Worm (Caenorhabditis elegans) whole organism, L1 larva: ENCODE measurements around the gene F58B4.2.

ENCODE experiments used
- C16A3.4 ChIP-seq: fragments of 150-350 bp; optimal IDR thresholded peaks from 2 replicates; lab custom pipeline; 2014; ENCODE audit warnings: missing biosample characterization, missing genetic modification characterization
- ama-1 ChIP-seq: fragments of 150-350 bp; optimal IDR thresholded peaks from 2 replicates; lab custom pipeline; 2014
- ceh-8 ChIP-seq: fragments of 200-800 bp; sonication (Bioruptor generic); optimal IDR thresholded peaks from 2 replicates; lab custom pipeline; 2018; ENCODE audit warnings: mild to moderate bottlenecking, missing genetic modification characterization, moderate library complexity, missing compliant biosample characterization
- dpl-1 ChIP-seq, 3 experiments: fragments of 150-350 bp in 2 of 3; sonication (generic microtip) in 1 of 3; optimal IDR thresholded peaks; 2 replicates each; lab custom pipeline; 2014 to 2017; ENCODE audit warnings: missing biosample characterization in 3 of 3, missing genetic modification characterization in 3 of 3, missing genetic modification reagents in 3 of 3
- dsc-1 ChIP-seq: sonication (generic microtip); optimal IDR thresholded peaks from 2 replicates; lab custom pipeline; 2016; ENCODE audit warnings: mild to moderate bottlenecking, missing genetic modification characterization, missing compliant biosample characterization
- efl-1 ChIP-seq, 4 experiments: fragments of 150-350 bp; optimal IDR thresholded peaks in 3 of 4; peaks in 1 of 4; 1 replicate in 1 of 4; 2 replicates in 3 of 4; lab custom pipeline; 2014; ENCODE audit warnings: missing biosample characterization in 2 of 4, missing genetic modification characterization in 2 of 4, missing genetic modification reagents in 2 of 4
- efl-3 ChIP-seq: fragments of 200-800 bp; sonication (Bioruptor generic); optimal IDR thresholded peaks from 2 replicates; lab custom pipeline; 2018; ENCODE audit warnings: mild to moderate bottlenecking, missing genetic modification characterization, missing compliant biosample characterization
- egl-13 ChIP-seq: sonication (generic microtip); optimal IDR thresholded peaks from 2 replicates; lab custom pipeline; 2016; ENCODE audit warnings: missing genotype, missing genetic modification reagents, missing genetic modification characterization, missing compliant biosample characterization
- elt-2 ChIP-seq: sonication (generic microtip); optimal IDR thresholded peaks from 2 replicates; lab custom pipeline; 2016; ENCODE audit warnings: missing genetic modification characterization, mild to moderate bottlenecking, inconsistent platforms, missing compliant biosample characterization, missing genetic modification reagents
- elt-3 ChIP-seq, 6 experiments: fragments of 150-350 bp in 1 of 6; sonication (generic microtip); optimal IDR thresholded peaks; 2 replicates each; lab custom pipeline; 2017 to 2018; ENCODE audit warnings: missing biosample characterization in 6 of 6, missing genetic modification characterization in 6 of 6, inconsistent platforms in 1 of 6
- ets-5 ChIP-seq: fragments of 200-800 bp; sonication (Bioruptor generic); IDR thresholded peaks from 2 replicates; pipeline ENCODE4 v1.3.6; 2022; ENCODE audit warnings: missing genetic modification characterization, missing compliant biosample characterization
- fkh-10 ChIP-seq: sonication (generic microtip); optimal IDR thresholded peaks from 2 replicates; lab custom pipeline; 2017; ENCODE audit warnings: missing biosample characterization, missing genetic modification reagents, missing genetic modification characterization
- fkh-8 ChIP-seq: sonication (generic microtip); optimal IDR thresholded peaks from 2 replicates; lab custom pipeline; 2016; ENCODE audit warnings: mild to moderate bottlenecking, missing genetic modification characterization, missing compliant biosample characterization
- fos-1 ChIP-seq: fragments of 150-350 bp; optimal IDR thresholded peaks from 2 replicates; lab custom pipeline; 2014; ENCODE audit warnings: missing biosample characterization, missing genetic modification characterization
- hlh-17 ChIP-seq: fragments of 200-800 bp; sonication (Bioruptor generic); optimal IDR thresholded peaks from 2 replicates; lab custom pipeline; 2018; ENCODE audit warnings: missing genetic modification characterization, mild to moderate bottlenecking, missing compliant biosample characterization, moderate library complexity, borderline replicate concordance
- hlh-4 ChIP-seq: sonication (generic microtip); optimal IDR thresholded peaks from 2 replicates; lab custom pipeline; 2016; ENCODE audit warnings: mild to moderate bottlenecking, missing genetic modification characterization, missing compliant biosample characterization
- irx-1 ChIP-seq: sonication (generic microtip); optimal IDR thresholded peaks from 2 replicates; lab custom pipeline; 2016; ENCODE audit warnings: missing genetic modification characterization, missing compliant biosample characterization
- isw-1 ChIP-seq: fragments of 200-800 bp; sonication (Bioruptor generic); IDR thresholded peaks from 2 replicates; pipeline ENCODE4 v1.3.6; 2022; ENCODE audit warnings: missing genetic modification characterization, missing compliant biosample characterization
- jun-1 ChIP-seq: fragments of 150-350 bp; optimal IDR thresholded peaks from 2 replicates; lab custom pipeline; 2014; ENCODE audit warnings: missing biosample characterization, missing genetic modification reagents, missing genetic modification characterization
- lin-13 ChIP-seq: fragments of 150-350 bp; optimal IDR thresholded peaks from 2 replicates; lab custom pipeline; 2014; ENCODE audit warnings: missing biosample characterization, missing genetic modification reagents, missing genetic modification characterization
- lin-14 ChIP-seq: fragments of 200-800 bp; sonication (Bioruptor generic); optimal IDR thresholded peaks from 2 replicates; lab custom pipeline; 2018; ENCODE audit warnings: mild to moderate bottlenecking, missing genetic modification characterization, moderate library complexity, missing compliant biosample characterization
- lin-35 ChIP-seq, 2 experiments: fragments of 150-350 bp; optimal IDR thresholded peaks; 2 replicates each; lab custom pipeline; 2014; ENCODE audit warnings: missing biosample characterization in 2 of 2, missing genetic modification characterization in 2 of 2, missing genetic modification reagents in 2 of 2
- lir-3 ChIP-seq: sonication (generic microtip); optimal IDR thresholded peaks from 2 replicates; lab custom pipeline; 2016; ENCODE audit warnings: mild to moderate bottlenecking, missing genetic modification characterization, moderate library complexity, missing compliant biosample characterization; ENCODE audit not compliant: poor library complexity
- lsy-2 ChIP-seq, 2 experiments: fragments of 150-350 bp; optimal IDR thresholded peaks; 2 replicates each; lab custom pipeline; 2014; ENCODE audit warnings: missing biosample characterization in 2 of 2, missing genetic modification characterization in 2 of 2
- mab-9 ChIP-seq: fragments of 200-800 bp; sonication (Bioruptor generic); IDR thresholded peaks from 2 replicates; pipeline ENCODE4 v1.3.6; 2022; ENCODE audit warnings: missing genetic modification reagents, missing genetic modification characterization, missing compliant biosample characterization
- mdl-1 ChIP-seq, 2 experiments: fragments of 150-350 bp; optimal IDR thresholded peaks; 2 replicates each; lab custom pipeline; 2014 to 2017; ENCODE audit warnings: missing biosample characterization in 2 of 2, missing genetic modification characterization in 2 of 2, inconsistent platforms in 1 of 2
- mep-1 ChIP-seq: fragments of 150-350 bp; optimal IDR thresholded peaks from 2 replicates; lab custom pipeline; 2014; ENCODE audit warnings: missing biosample characterization, missing genetic modification characterization
- nhr-11 ChIP-seq: fragments of 150-350 bp; optimal IDR thresholded peaks from 2 replicates; lab custom pipeline; 2014; ENCODE audit warnings: missing biosample characterization, missing genetic modification characterization
- nhr-19 ChIP-seq: fragments of 200-800 bp; sonication (Bioruptor generic); conservative IDR thresholded peaks from 2 replicates; pipeline ENCODE4 v1.3.6; 2022; ENCODE audit warnings: missing genetic modification characterization, missing compliant biosample characterization
- nhr-20 ChIP-seq: sonication (generic microtip); optimal IDR thresholded peaks from 2 replicates; lab custom pipeline; 2016; ENCODE audit warnings: mild to moderate bottlenecking, missing genetic modification characterization, missing compliant biosample characterization
- nhr-47 ChIP-seq: sonication (generic microtip); optimal IDR thresholded peaks from 2 replicates; lab custom pipeline; 2016; ENCODE audit warnings: mild to moderate bottlenecking, missing genetic modification characterization, moderate library complexity, missing compliant biosample characterization
- nhr-71 ChIP-seq: sonication (generic microtip); optimal IDR thresholded peaks from 2 replicates; lab custom pipeline; 2016; ENCODE audit warnings: mild to moderate bottlenecking, missing genetic modification characterization, moderate library complexity, missing compliant biosample characterization
- nhr-77 ChIP-seq: fragments of 150-350 bp; optimal IDR thresholded peaks from 2 replicates; lab custom pipeline; 2014; ENCODE audit warnings: missing biosample characterization, missing genetic modification characterization
- pax-3 ChIP-seq: fragments of 200-800 bp; sonication (Bioruptor generic); optimal IDR thresholded peaks from 2 replicates; lab custom pipeline; 2018; ENCODE audit warnings: mild to moderate bottlenecking, missing genetic modification characterization, moderate library complexity, missing compliant biosample characterization
- pqm-1 ChIP-seq: sonication (generic microtip); optimal IDR thresholded peaks from 3 replicates; lab custom pipeline; 2017; ENCODE audit warnings: missing biosample characterization, missing genetic modification characterization
- rnt-1 ChIP-seq: sonication (generic microtip); optimal IDR thresholded peaks from 2 replicates; lab custom pipeline; 2016; ENCODE audit warnings: mild to moderate bottlenecking, missing genetic modification characterization, moderate library complexity, missing compliant biosample characterization
- skn-1 ChIP-seq: fragments of 150-350 bp; optimal IDR thresholded peaks from 2 replicates; lab custom pipeline; 2014; ENCODE audit warnings: missing biosample characterization, missing genetic modification characterization
- snpc-4 ChIP-seq: fragments of 150-350 bp; optimal IDR thresholded peaks from 2 replicates; lab custom pipeline; 2014; ENCODE audit warnings: missing biosample characterization, missing genetic modification characterization
- snu-23 ChIP-seq: sonication (generic microtip); optimal IDR thresholded peaks from 2 replicates; lab custom pipeline; 2016; ENCODE audit warnings: missing genetic modification characterization, missing compliant biosample characterization
- sox-4 ChIP-seq: sonication (generic microtip); optimal IDR thresholded peaks from 2 replicates; lab custom pipeline; 2016; ENCODE audit warnings: missing genetic modification characterization, missing compliant biosample characterization
- sup-37 ChIP-seq: fragments of 200-800 bp; sonication (Bioruptor generic); optimal IDR thresholded peaks from 2 replicates; lab custom pipeline; 2018; ENCODE audit warnings: mild to moderate bottlenecking, missing genetic modification characterization, missing compliant biosample characterization
- swsn-7 ChIP-seq: sonication (generic microtip); optimal IDR thresholded peaks from 2 replicates; lab custom pipeline; 2016; ENCODE audit warnings: missing genetic modification characterization, missing compliant biosample characterization
- tbx-2 ChIP-seq: sonication (generic microtip); optimal IDR thresholded peaks from 2 replicates; lab custom pipeline; 2016; ENCODE audit warnings: missing genetic modification characterization, missing compliant biosample characterization
- tlp-1 ChIP-seq: fragments of 150-350 bp; optimal IDR thresholded peaks from 2 replicates; lab custom pipeline; 2014; ENCODE audit warnings: missing biosample characterization, missing genetic modification characterization
- unc-130 ChIP-seq: fragments of 150-350 bp; optimal IDR thresholded peaks from 2 replicates; lab custom pipeline; 2017; ENCODE audit warnings: missing biosample characterization, missing genetic modification characterization, inconsistent platforms
- unc-86 ChIP-seq: sonication (generic microtip); optimal IDR thresholded peaks from 2 replicates; lab custom pipeline; 2016; ENCODE audit warnings: missing genetic modification characterization, missing compliant biosample characterization
- unc-98 ChIP-seq: fragments of 200-800 bp; sonication (Bioruptor generic); IDR thresholded peaks from 2 replicates; pipeline ENCODE4 v1.3.6; 2022; ENCODE audit warnings: missing genetic modification characterization, missing compliant biosample characterization
- vab-15 ChIP-seq: sonication (generic microtip); optimal IDR thresholded peaks from 2 replicates; lab custom pipeline; 2017; ENCODE audit warnings: missing genotype, mild to moderate bottlenecking, missing genetic modification characterization, missing compliant biosample characterization
- ztf-11 ChIP-seq, 2 experiments: sonication (generic microtip); optimal IDR thresholded peaks; 2 replicates each; lab custom pipeline; 2016 to 2017; ENCODE audit warnings: missing genetic modification characterization in 2 of 2, missing biosample characterization in 1 of 2, missing compliant biosample characterization in 1 of 2
- ztf-4 ChIP-seq: fragments of 150-350 bp; optimal IDR thresholded peaks from 2 replicates; lab custom pipeline; 2014; ENCODE audit warnings: missing biosample characterization, missing genetic modification characterization

Gene F58B4.2

DNA sequence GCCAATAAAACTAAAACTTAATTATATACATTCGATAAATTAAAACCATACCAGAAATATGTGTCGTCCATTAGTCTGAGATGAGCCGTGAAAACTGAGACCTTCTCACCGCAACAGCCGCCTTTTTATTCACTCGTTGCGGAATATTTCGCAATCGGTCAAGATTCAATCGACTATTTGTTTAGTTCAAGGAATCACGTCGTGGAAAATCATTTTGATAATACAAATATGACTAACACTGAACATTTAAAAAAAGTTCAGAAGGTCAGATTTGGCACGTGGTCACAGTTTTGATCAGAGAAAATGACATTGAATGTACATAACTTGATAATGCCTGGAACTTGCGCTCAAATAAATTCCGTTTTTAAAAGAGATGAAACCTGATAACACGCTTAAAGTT, 20.5 kb upstream of the F58B4.2 start, which contains the start of gene F17C11.11 (continued):
- TF ChIP-seq unc-130: no peak
- peak; percentile 52 for TF ChIP-seq rnt-1 (tag; lab: Kevin White, UChicago)
- no peak for TF ChIP-seq unc-98
- TF ChIP-seq mdl-1 (tag; optimal IDR thresholded peaks at IDR 0.05; lab: Kevin White, UChicago): peak in 1 of 2 experiments; percentile 32
- no peak for TF ChIP-seq ztf-4
- no peak for TF ChIP-seq lir-3 (tag; lab: Kevin White, UChicago)
- peak; percentile 73 for TF ChIP-seq elt-2 (tag; lab: Kevin White, UChicago)
- no peak for TF ChIP-seq ama-1
- TF ChIP-seq hlh-17: no peak
- TF ChIP-seq unc-86 (tag; lab: Kevin White, UChicago): no peak
- no peak for TF ChIP-seq pqm-1 (tag; lab: Kevin White, UChicago)
- TF ChIP-seq lin-13: no peak
- TF ChIP-seq ztf-11 (tag; optimal IDR thresholded peaks at IDR 0.05; lab: Kevin White, UChicago): no peak
- TF ChIP-seq tbx-2 (tag; lab: Kevin White, UChicago): no peak
- no peak for TF ChIP-seq vab-15 (tag; lab: Kevin White, UChicago)
- TF ChIP-seq egl-13 (tag; lab: Kevin White, UChicago): no peak
- TF ChIP-seq tlp-1: no peak
- peak; percentile 72 for TF ChIP-seq skn-1 (tag; lab: Kevin White, UChicago)
- no peak for TF ChIP-seq jun-1 (tag; lab: Kevin White, UChicago)
- peak; percentile 3 for TF ChIP-seq mep-1 (tag; lab: Kevin White, UChicago)
- no peak for TF ChIP-seq isw-1 (GFP tag; lab: Robert Waterston, UW)
- no peak for TF ChIP-seq mab-9
- no peak for TF ChIP-seq lin-35 (GFP tag; optimal IDR thresholded peaks at IDR 0.05; lab: Kevin White, UChicago)
- no peak for TF ChIP-seq snpc-4
- TF ChIP-seq sup-37: no peak
- no peak for TF ChIP-seq ets-5 (GFP tag; lab: Robert Waterston, UW)
- TF ChIP-seq nhr-77: no peak
- TF ChIP-seq sox-4 (tag; lab: Kevin White, UChicago): no peak
- no peak for TF ChIP-seq fkh-8
- peak in 1 of 2 experiments; percentile 1 for TF ChIP-seq lsy-2 (tag; optimal IDR thresholded peaks at IDR 0.05; lab: Kevin White, UChicago)
- TF ChIP-seq nhr-11 (tag; lab: Kevin White, UChicago): no peak
- TF ChIP-seq, all 84 proteins: peak for 12

DNA sequence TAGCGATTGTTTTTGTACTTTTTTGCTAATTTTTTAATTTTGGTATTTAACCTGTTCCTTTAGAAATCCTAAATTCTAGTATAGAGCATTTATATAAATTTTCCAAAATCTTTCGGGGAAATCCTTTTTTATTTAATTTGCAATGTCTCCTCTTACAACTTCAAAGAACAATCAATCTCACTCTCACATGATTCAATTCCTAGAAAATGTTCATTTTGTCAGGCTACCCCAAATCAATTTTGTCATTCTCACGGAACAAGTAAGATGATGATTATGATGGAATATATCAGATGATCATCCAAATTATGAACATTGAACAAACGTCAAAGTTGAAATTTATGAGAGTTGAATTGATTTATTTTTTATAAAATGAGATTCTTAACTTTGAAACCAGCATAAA, 19.0 kb upstream of the F58B4.2 start:
- TF ChIP-seq fos-1 (no peak), pax-3 (tag; lab: Kevin White, UChicago) (no peak), dsc-1 (tag; lab: Kevin White, UChicago) (peak; percentile 69), lin-35 (GFP tag; optimal IDR thresholded peaks at IDR 0.05; lab: Kevin White, UChicago) (peak in 1 of 2 experiments; percentile 27), lin-14 (GFP tag; lab: Kevin White, UChicago) (peak; percentile 67), mep-1 (tag; lab: Kevin White, UChicago) (peak; percentile 30), hlh-4 (tag; lab: Kevin White, UChicago) (no peak), dpl-1 (GFP tag; optimal IDR thresholded peaks at IDR 0.05; lab: Kevin White, UChicago) (peak in 1 of 3 experiments; percentile 2), snu-23 (peak; percentile 41), efl-3 (no peak), skn-1 (tag; lab: Kevin White, UChicago) (peak; percentile 64), irx-1 (tag; lab: Kevin White, UChicago) (peak; percentile 17), nhr-19 (GFP tag; lab: Robert Waterston, UW) (peak; percentile 88), nhr-11 (tag; lab: Kevin White, UChicago) (peak; percentile 63), swsn-7 (tag; lab: Kevin White, UChicago) (peak; percentile 30), elt-3 (tag; optimal IDR thresholded peaks at IDR 0.05; lab: Kevin White, UChicago) (peak in 1 of 6 experiments; percentile 65), fkh-8 (peak; percentile 79), C16A3.4 (no peak), nhr-71 (peak; percentile 88), nhr-47 (tag; lab: Kevin White, UChicago) (peak; percentile 73), lsy-2 (tag; optimal IDR thresholded peaks at IDR 0.05; lab: Kevin White, UChicago) (peak; percentile 26 to 65), ama-1 (no peak), ceh-8 (GFP tag; lab: Kevin White, UChicago) (peak; percentile 44), fkh-10 (GFP tag; lab: Kevin White, UChicago) (peak; percentile 92), efl-1 (optimal IDR thresholded peaks at IDR 0.05; lab: Kevin White, UChicago) (no peak), efl-1 (GFP tag; optimal IDR thresholded peaks at IDR 0.05 in 1 of 2; lab: Kevin White, UChicago) (peak in 1 of 2 experiments; percentile 62), ztf-4 (peak; percentile 45), nhr-20 (tag; lab: Kevin White, UChicago) (peak; percentile 70)
